Worm (Caenorhabditis elegans): ENCODE results near the gene rer-1.

DNA sequence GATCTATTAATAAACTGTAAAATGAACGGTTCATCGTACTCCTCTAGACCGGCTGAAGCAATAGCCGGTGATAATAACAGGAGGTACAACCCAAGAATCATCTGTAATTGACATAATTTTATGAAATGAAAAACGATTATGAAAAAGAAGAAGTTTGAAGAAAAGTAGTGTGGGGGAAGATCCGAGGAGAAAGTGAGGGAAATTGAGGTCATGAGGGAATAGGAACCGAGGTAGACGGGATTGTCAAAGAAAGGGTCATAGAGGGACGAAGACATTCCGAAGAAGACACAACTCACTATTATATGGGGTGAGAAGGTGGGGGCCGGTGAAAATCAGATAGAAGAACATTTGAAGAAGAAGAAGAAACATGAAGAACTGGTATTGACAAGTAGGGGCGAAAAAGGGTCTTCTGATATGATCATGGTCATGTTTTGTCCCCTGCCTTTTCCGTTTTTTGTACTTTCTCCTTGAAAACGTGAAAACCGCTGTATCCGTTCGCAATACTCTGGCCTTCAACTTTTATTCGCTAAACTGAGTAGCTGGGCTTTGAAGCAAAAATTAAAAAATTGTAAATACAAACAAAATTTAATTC is 40.9 kb downstream of the rer-1 start, which contains the start of gene oac-46:
- TF ChIP-seq ceh-13 (GFP tag; optimal IDR thresholded peaks at IDR 0.05) (no peak), tbx-37 (GFP tag; conservative IDR thresholded peaks at IDR 0.05) (no peak), pes-1 (GFP tag; IDR thresholded peaks at IDR 0.05) (no peak), ceh-36 (tag; optimal IDR thresholded peaks at IDR 0.05) (no peak)

Data from whole organism, early embryonic.